Worm (Caenorhabditis elegans): Measurements from ENCODE around the gene nhr-176.

ce11 chrV:16094284-16094683 lies 23.2 kb downstream of the nhr-176 start, which contains the start of gene F22B8.7:
- no peak for TF ChIP-seq unc-86 (tag; optimal IDR thresholded peaks at IDR 0.05)
- TF ChIP-seq pqm-1 (tag; optimal IDR thresholded peaks at IDR 0.05) = no peak
- TF ChIP-seq aly-2 (tag; optimal IDR thresholded peaks at IDR 0.05) = no peak
- no peak for TF ChIP-seq pax-3 (tag; optimal IDR thresholded peaks at IDR 0.05)
- no peak for TF ChIP-seq ztf-11 (tag; optimal IDR thresholded peaks at IDR 0.05)
